Fruit fly (Drosophila melanogaster): Measurements from ENCODE around the gene Coq6.
A peak's percentile ranks its signal among the peaks of the same experiment; 100 is the strongest.

Coq6 gene

dm6 chr2L:5569503-5569902, 37.5 kb upstream of the Coq6 start (continued):
- no peak for TF ChIP-seq CG10462 (GFP tag; optimal IDR thresholded peaks at IDR 0.05)
- TF ChIP-seq B-H1 (GFP tag; IDR thresholded peaks at IDR 0.05), result no peak
- no peak for TF ChIP-seq Deaf1 (tag; optimal IDR thresholded peaks at IDR 0.05)
- TF ChIP-seq CG11247 (GFP tag; IDR thresholded peaks at IDR 0.05), result peak; percentile 41; the same call in 1 of the 2 replicates
- TF ChIP-seq ATbp (GFP tag; optimal IDR thresholded peaks at IDR 0.05), result no peak
- no peak for TF ChIP-seq CG10321 (GFP tag; IDR thresholded peaks at IDR 0.05)
- no peak for TF ChIP-seq prd (optimal IDR thresholded peaks at IDR 0.05)
- TF ChIP-seq prd (GFP tag; IDR thresholded peaks at IDR 0.05), result peak; percentile 27; the same call in 1 of the 3 replicates
- no peak for TF ChIP-seq D (optimal IDR thresholded peaks at IDR 0.05)
- TF ChIP-seq D (GFP tag; optimal IDR thresholded peaks at IDR 0.05), result no peak
- TF ChIP-seq CHES-1-like (GFP tag; optimal IDR thresholded peaks at IDR 0.05), result no peak
- no peak for TF ChIP-seq Ravus (GFP tag; IDR thresholded peaks at IDR 0.05)
- no peak for TF ChIP-seq lov (optimal IDR thresholded peaks at IDR 0.05)
- no peak for TF ChIP-seq lov (GFP tag; IDR thresholded peaks at IDR 0.05)
- 0 out of 3 replicates have a peak, but pooled peaks have one; percentile 43 for TF ChIP-seq CG11456 (GFP tag; IDR thresholded peaks at IDR 0.05)
- no peak for TF ChIP-seq CG5180 (GFP tag; optimal IDR thresholded peaks at IDR 0.05)
- no peak for TF ChIP-seq NfI (GFP tag; optimal IDR thresholded peaks at IDR 0.05)
- no peak for TF ChIP-seq insv (GFP tag; optimal IDR thresholded peaks at IDR 0.05)
- peak; percentile 45 for TF ChIP-seq CG6689 (GFP tag; IDR thresholded peaks at IDR 0.05)
- no peak for TF ChIP-seq Mes4 (GFP tag; optimal IDR thresholded peaks at IDR 0.05)
- TF ChIP-seq GATAe (GFP tag; conservative IDR thresholded peaks at IDR 0.05), result no peak
- TF ChIP-seq oc (tag; optimal IDR thresholded peaks at IDR 0.05), result no peak
- TF ChIP-seq CG8290 (GFP tag; optimal IDR thresholded peaks at IDR 0.05), result no peak
- no peak for TF ChIP-seq CG8290 (tag; optimal IDR thresholded peaks at IDR 0.05)
- peak; percentile 70 for TF ChIP-seq Rfx (GFP tag; IDR thresholded peaks at IDR 0.05)
- no peak for TF ChIP-seq Mad (GFP tag; optimal IDR thresholded peaks at IDR 0.05)
- TF ChIP-seq HHEX (GFP tag; optimal IDR thresholded peaks at IDR 0.05), result peak; percentile 24
- no peak for TF ChIP-seq CG18011 (GFP tag; optimal IDR thresholded peaks at IDR 0.05)
- TF ChIP-seq CG7963 (GFP tag; IDR thresholded peaks at IDR 0.05; ENCODE audit: partially characterized antibody), result no peak
- TF ChIP-seq ab (GFP tag; optimal IDR thresholded peaks at IDR 0.05), result no peak
- TF ChIP-seq gem (tag; optimal IDR thresholded peaks at IDR 0.05), result no peak
- TF ChIP-seq cato (GFP tag; optimal IDR thresholded peaks at IDR 0.05; ENCODE audit: borderline replicate concordance), result no peak
- TF ChIP-seq CG5245 (GFP tag; optimal IDR thresholded peaks at IDR 0.05), result no peak
- TF ChIP-seq CG18599 (GFP tag; optimal IDR thresholded peaks at IDR 0.05), result peak; percentile 70
- no peak for TF ChIP-seq lbe (GFP tag; optimal IDR thresholded peaks at IDR 0.05)
- TF ChIP-seq HmgZ (tag; optimal IDR thresholded peaks at IDR 0.05), result no peak
- TF ChIP-seq CG32532 (GFP tag; IDR thresholded peaks at IDR 0.05), result peak; percentile 56; the same call in 1 of the 2 replicates
- no peak for TF ChIP-seq onecut (GFP tag; IDR thresholded peaks at IDR 0.05)
- no peak for TF ChIP-seq CG11696 (GFP tag; IDR thresholded peaks at IDR 0.05)
- no peak for TF ChIP-seq Lpt (GFP tag; optimal IDR thresholded peaks at IDR 0.05)
- no peak for TF ChIP-seq jumu (GFP tag; optimal IDR thresholded peaks at IDR 0.05)
- no peak for TF ChIP-seq fru (optimal IDR thresholded peaks at IDR 0.05)
- no peak for TF ChIP-seq shn (GFP tag; optimal IDR thresholded peaks at IDR 0.05)
- TF ChIP-seq odd (GFP tag; optimal IDR thresholded peaks at IDR 0.05), result no peak
- TF ChIP-seq Awh (GFP tag; IDR thresholded peaks at IDR 0.05), result no peak
- no peak for TF ChIP-seq stc (GFP tag; IDR thresholded peaks at IDR 0.05)
- no peak for TF ChIP-seq Tbp (GFP tag; optimal IDR thresholded peaks at IDR 0.05)
- no peak for TF ChIP-seq H2.0 (GFP tag; IDR thresholded peaks at IDR 0.05)
- no peak for TF ChIP-seq Bteb2 (GFP tag; optimal IDR thresholded peaks at IDR 0.05)
- TF ChIP-seq CG14667 (GFP tag; IDR thresholded peaks at IDR 0.05), result no peak
- TF ChIP-seq CG8765 (GFP tag; IDR thresholded peaks at IDR 0.05), result no peak
- no peak for TF ChIP-seq dmrt11E (tag; optimal IDR thresholded peaks at IDR 0.05)
- TF ChIP-seq H15 (GFP tag; IDR thresholded peaks at IDR 0.05), result no peak
- no peak for TF ChIP-seq CTCF (GFP tag; optimal IDR thresholded peaks at IDR 0.05)
- TF ChIP-seq CG2199 (GFP tag; IDR thresholded peaks at IDR 0.05), result no peak

Data from whole organism, embryonic.